Worm (Caenorhabditis elegans) whole organism, mixed stage, embryonic: ENCODE results near the gene scd-1.

Source experiments
- M03D4.4 ChIP-seq: sonication (generic microtip); optimal IDR thresholded peaks from 2 replicates; lab custom pipeline; 2017; ENCODE audit warnings: mild to moderate bottlenecking, missing genetic modification characterization, missing compliant biosample characterization
- bed-3 ChIP-seq: fragments of 200-800 bp; sonication (Bioruptor generic); optimal IDR thresholded peaks from 3 replicates; lab custom pipeline; 2018; ENCODE audit warnings: mild to moderate bottlenecking, missing genetic modification characterization, moderate library complexity, missing compliant biosample characterization
- blmp-1 ChIP-seq: fragments of 150-350 bp; optimal IDR thresholded peaks from 2 replicates; lab custom pipeline; 2014; ENCODE audit warnings: missing biosample characterization, missing genetic modification characterization
- ceh-39 ChIP-seq: fragments of 150-350 bp; optimal IDR thresholded peaks from 2 replicates; lab custom pipeline; 2014; ENCODE audit warnings: missing biosample characterization, missing genetic modification characterization
- ceh-43 ChIP-seq: fragments of 200-800 bp; sonication (Bioruptor generic); optimal IDR thresholded peaks from 2 replicates; lab custom pipeline; 2018; ENCODE audit warnings: mild to moderate bottlenecking, missing genetic modification characterization, moderate library complexity, missing compliant biosample characterization
- ceh-83 ChIP-seq: fragments of 200-800 bp; sonication (Bioruptor generic); optimal IDR thresholded peaks from 2 replicates; lab custom pipeline; 2018; ENCODE audit warnings: mild to moderate bottlenecking, missing genetic modification characterization, missing compliant biosample characterization
- ces-1 ChIP-seq: fragments of 150-350 bp; optimal IDR thresholded peaks from 2 replicates; lab custom pipeline; 2014; ENCODE audit warnings: missing biosample characterization, missing genetic modification reagents, missing genetic modification characterization
- drap-1 ChIP-seq: fragments of 200-800 bp; sonication (Bioruptor generic); optimal IDR thresholded peaks from 3 replicates; lab custom pipeline; 2018; ENCODE audit warnings: mild to moderate bottlenecking, missing genetic modification characterization, missing compliant biosample characterization
- flh-1 ChIP-seq: fragments of 200-800 bp; sonication (Bioruptor generic); optimal IDR thresholded peaks from 2 replicates; lab custom pipeline; 2018; ENCODE audit warnings: mild to moderate bottlenecking, missing genetic modification characterization, moderate library complexity, missing compliant biosample characterization
- ham-2 ChIP-seq: fragments of 200-800 bp; sonication (Bioruptor generic); optimal IDR thresholded peaks from 2 replicates; lab custom pipeline; 2018; ENCODE audit warnings: mild to moderate bottlenecking, missing genetic modification characterization, missing compliant biosample characterization
- hlh-1 ChIP-seq: fragments of 150-350 bp; optimal IDR thresholded peaks from 2 replicates; lab custom pipeline; 2014; ENCODE audit warnings: missing biosample characterization, missing genetic modification reagents, missing genetic modification characterization
- lin-13 ChIP-seq: fragments of 150-350 bp; optimal IDR thresholded peaks from 2 replicates; lab custom pipeline; 2014; ENCODE audit warnings: missing biosample characterization, missing genetic modification characterization
- lsy-2 ChIP-seq: fragments of 150-350 bp; optimal IDR thresholded peaks from 2 replicates; lab custom pipeline; 2014; ENCODE audit warnings: missing biosample characterization, missing genetic modification characterization
- mab-5 ChIP-seq: fragments of 150-350 bp; optimal IDR thresholded peaks from 2 replicates; lab custom pipeline; 2014; ENCODE audit warnings: missing biosample characterization, missing genetic modification characterization
- mep-1 ChIP-seq: fragments of 150-350 bp; optimal IDR thresholded peaks from 2 replicates; lab custom pipeline; 2017; ENCODE audit warnings: missing biosample characterization, missing genetic modification reagents, missing genetic modification characterization, inconsistent platforms
- mls-2 ChIP-seq: sonication (generic microtip); optimal IDR thresholded peaks from 2 replicates; lab custom pipeline; 2016; ENCODE audit warnings: mild to moderate bottlenecking, missing genetic modification characterization, moderate library complexity, missing compliant biosample characterization
- nhr-12 ChIP-seq: fragments of 150-350 bp; optimal IDR thresholded peaks from 2 replicates; lab custom pipeline; 2014; ENCODE audit warnings: missing biosample characterization, missing genetic modification characterization
- nhr-2 ChIP-seq: fragments of 150-350 bp; optimal IDR thresholded peaks from 2 replicates; lab custom pipeline; 2014; ENCODE audit warnings: missing biosample characterization, missing genetic modification characterization
- nhr-237 ChIP-seq: fragments of 150-350 bp; optimal IDR thresholded peaks from 2 replicates; lab custom pipeline; 2014; ENCODE audit warnings: missing biosample characterization, missing genetic modification characterization
- nhr-28 ChIP-seq: fragments of 150-350 bp; optimal IDR thresholded peaks from 2 replicates; lab custom pipeline; 2014; ENCODE audit warnings: missing biosample characterization, missing genetic modification characterization
- nhr-76 ChIP-seq: sonication (generic microtip); optimal IDR thresholded peaks from 2 replicates; lab custom pipeline; 2017; ENCODE audit warnings: missing biosample characterization, missing genetic modification characterization
- pha-4 ChIP-seq: fragments of 150-350 bp; optimal IDR thresholded peaks from 2 replicates; lab custom pipeline; 2018; ENCODE audit warnings: missing biosample characterization, missing genetic modification reagents, missing genetic modification characterization
- sem-2 ChIP-seq: fragments of 200-800 bp; sonication (Bioruptor generic); optimal IDR thresholded peaks from 2 replicates; lab custom pipeline; 2018; ENCODE audit warnings: mild to moderate bottlenecking, missing genetic modification characterization, missing compliant biosample characterization
- snpc-4 ChIP-seq: fragments of 150-350 bp; optimal IDR thresholded peaks from 2 replicates; lab custom pipeline; 2014; ENCODE audit warnings: missing biosample characterization, missing genetic modification characterization
- sptf-1 ChIP-seq: sonication (generic microtip); optimal IDR thresholded peaks from 2 replicates; lab custom pipeline; 2017; ENCODE audit warnings: mild to moderate bottlenecking, missing genetic modification characterization, moderate library complexity, missing compliant biosample characterization
- tbx-8 ChIP-seq: fragments of 200-800 bp; sonication (Bioruptor generic); optimal IDR thresholded peaks from 2 replicates; lab custom pipeline; 2018; ENCODE audit warnings: mild to moderate bottlenecking, missing genetic modification characterization, moderate library complexity, missing compliant biosample characterization
- unc-39 ChIP-seq: fragments of 150-350 bp; optimal IDR thresholded peaks from 2 replicates; lab custom pipeline; 2014; ENCODE audit warnings: missing biosample characterization, missing genetic modification characterization
- unc-62 ChIP-seq: fragments of 150-350 bp; optimal IDR thresholded peaks from 2 replicates; lab custom pipeline; 2014; ENCODE audit warnings: missing biosample characterization, missing genetic modification reagents, missing genetic modification characterization
- zip-8 ChIP-seq: fragments of 150-350 bp; optimal IDR thresholded peaks from 2 replicates; lab custom pipeline; 2014; ENCODE audit warnings: missing biosample characterization, missing genetic modification characterization
- ztf-11 ChIP-seq: fragments of 150-350 bp; optimal IDR thresholded peaks from 2 replicates; lab custom pipeline; 2014; ENCODE audit warnings: missing biosample characterization, missing genetic modification characterization

Gene scd-1

ce11 chrX:12480447-12480998 is 45.1 kb downstream of the scd-1 start, which contains the start of gene atf-6 (continued):
- TF ChIP-seq M03D4.4: peak; percentile 71
- peak; percentile 25 for TF ChIP-seq ham-2 (GFP tag; lab: Kevin White, UChicago)
- no peak for TF ChIP-seq tbx-8 (GFP tag; lab: Kevin White, UChicago)

- TF ChIP-seq ceh-83 (GFP tag; lab: Kevin White, UChicago): no peak
- TF ChIP-seq ces-1 (GFP tag; lab: Kevin White, UChicago): peak; percentile 95
- TF ChIP-seq nhr-237 (tag; lab: Kevin White, UChicago): no peak
- no peak for TF ChIP-seq sptf-1 (tag; lab: Kevin White, UChicago)
- no peak for TF ChIP-seq ceh-39 (tag; lab: Kevin White, UChicago)
These were observed 46.6 kb downstream of the scd-1 start for ce11 chrX:12479027-12479426.

ce11 chrX:12478465-12478864 is 47.1 kb downstream of the scd-1 start:
- TF ChIP-seq unc-39 (tag; lab: Kevin White, UChicago): no peak
- no peak for TF ChIP-seq ces-1 (GFP tag; lab: Kevin White, UChicago)
- TF ChIP-seq lin-13 (tag; lab: Kevin White, UChicago): no peak
- TF ChIP-seq ceh-39 (tag; lab: Kevin White, UChicago): no peak
- no peak for TF ChIP-seq lsy-2 (tag; lab: Kevin White, UChicago)
- no peak for TF ChIP-seq ceh-83 (GFP tag; lab: Kevin White, UChicago)
- no peak for TF ChIP-seq mab-5 (tag; lab: Kevin White, UChicago)
- TF ChIP-seq M03D4.4: no peak
- TF ChIP-seq sem-2: no peak
- no peak for TF ChIP-seq tbx-8 (GFP tag; lab: Kevin White, UChicago)
- no peak for TF ChIP-seq mep-1
- TF ChIP-seq ztf-11 (tag; lab: Kevin White, UChicago): no peak
- TF ChIP-seq bed-3: no peak
- TF ChIP-seq hlh-1 (tag; lab: Kevin White, UChicago): no peak
- TF ChIP-seq pha-4 (tag; lab: Kevin White, UChicago): no peak
- TF ChIP-seq nhr-28: no peak
- no peak for TF ChIP-seq mls-2
- TF ChIP-seq, all 35 proteins: peak for 0

- TF ChIP-seq blmp-1 (tag; lab: Kevin White, UChicago): no peak
- no peak for TF ChIP-seq zip-8 (tag; lab: Kevin White, UChicago)
- TF ChIP-seq ztf-11 (tag; lab: Kevin White, UChicago): no peak
- TF ChIP-seq unc-62 (GFP tag; lab: Kevin White, UChicago): no peak
- TF ChIP-seq drap-1: no peak
- TF ChIP-seq snpc-4 (tag; lab: Kevin White, UChicago): no peak
- no peak for TF ChIP-seq ham-2 (GFP tag; lab: Kevin White, UChicago)
- no peak for TF ChIP-seq mep-1
- no peak for TF ChIP-seq ceh-39 (tag; lab: Kevin White, UChicago)
- TF ChIP-seq lsy-2 (tag; lab: Kevin White, UChicago): no peak
- TF ChIP-seq ces-1 (GFP tag; lab: Kevin White, UChicago): no peak
- TF ChIP-seq nhr-2: no peak
- no peak for TF ChIP-seq nhr-12 (tag; lab: Kevin White, UChicago)
- no peak for TF ChIP-seq nhr-76 (tag; lab: Kevin White, UChicago)
- TF ChIP-seq flh-1 (GFP tag; lab: Kevin White, UChicago): no peak
These were observed 48.2 kb downstream of the scd-1 start, which contains the start of gene F45E6.1 for ce11 chrX:12477341-12477740. Gene F45E6.1 (minus strand): TSS chrX:12477441.

DNA sequence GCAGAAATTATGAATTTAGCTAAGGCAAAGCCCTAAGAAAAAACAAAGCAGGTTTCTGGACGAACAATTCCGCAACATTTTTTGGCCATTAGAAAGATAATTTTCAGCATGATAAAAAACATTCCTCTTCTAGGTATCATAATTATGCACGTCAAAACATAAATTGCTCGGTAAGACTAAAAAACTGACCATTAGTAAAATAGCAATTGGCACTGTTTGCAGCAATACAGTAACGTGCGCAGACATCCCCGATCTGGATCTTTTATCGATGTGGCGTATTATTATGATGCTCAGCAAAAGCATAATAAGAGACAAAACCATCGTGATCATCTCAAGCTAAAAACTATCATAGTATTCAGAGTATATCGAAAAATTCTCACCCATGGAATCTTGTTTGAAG is 49.2 kb downstream of the scd-1 start:
- TF ChIP-seq lin-13 (tag; lab: Kevin White, UChicago) (no peak), unc-39 (tag; lab: Kevin White, UChicago) (no peak), ceh-83 (GFP tag; lab: Kevin White, UChicago) (no peak), snpc-4 (tag; lab: Kevin White, UChicago) (no peak), M03D4.4 (no peak), nhr-28 (no peak), mls-2 (no peak)

DNA sequence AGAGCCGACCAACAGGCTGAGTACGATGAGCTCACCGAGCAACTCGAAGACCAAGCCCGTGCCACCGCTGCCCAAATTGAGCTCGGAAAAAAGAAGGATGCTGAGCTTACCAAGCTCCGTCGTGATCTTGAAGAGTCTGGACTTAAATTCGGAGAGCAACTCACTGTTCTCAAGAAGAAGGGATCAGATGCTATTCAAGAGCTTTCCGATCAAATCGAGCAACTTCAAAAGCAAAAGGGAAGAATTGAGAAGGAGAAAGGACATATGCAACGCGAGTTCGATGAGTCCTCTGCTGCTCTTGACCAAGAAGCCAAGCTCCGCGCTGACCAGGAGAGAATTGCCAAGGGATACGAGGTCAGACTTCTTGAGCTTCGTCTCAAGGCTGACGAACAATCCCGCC is 53.4 kb downstream of the scd-1 start:
- TF ChIP-seq ceh-43 (GFP tag; lab: Kevin White, UChicago) (no peak), nhr-237 (tag; lab: Kevin White, UChicago) (no peak), ham-2 (GFP tag; lab: Kevin White, UChicago) (no peak), nhr-2 (no peak), sem-2 (no peak)
